Worm (Caenorhabditis elegans) whole organism, mixed stage, embryonic: ENCODE results near the gene T22G5.1.

Experiments
- M03D4.4 ChIP-seq: sonication (generic microtip); optimal IDR thresholded peaks from 2 replicates; lab custom pipeline; 2017; ENCODE audit warnings: mild to moderate bottlenecking, missing genetic modification characterization, missing compliant biosample characterization
- bed-3 ChIP-seq: fragments of 200-800 bp; sonication (Bioruptor generic); optimal IDR thresholded peaks from 3 replicates; lab custom pipeline; 2018; ENCODE audit warnings: mild to moderate bottlenecking, missing genetic modification characterization, moderate library complexity, missing compliant biosample characterization
- blmp-1 ChIP-seq: fragments of 150-350 bp; optimal IDR thresholded peaks from 2 replicates; lab custom pipeline; 2014; ENCODE audit warnings: missing biosample characterization, missing genetic modification characterization
- ceh-39 ChIP-seq: fragments of 150-350 bp; optimal IDR thresholded peaks from 2 replicates; lab custom pipeline; 2014; ENCODE audit warnings: missing biosample characterization, missing genetic modification characterization
- ceh-43 ChIP-seq: fragments of 200-800 bp; sonication (Bioruptor generic); optimal IDR thresholded peaks from 2 replicates; lab custom pipeline; 2018; ENCODE audit warnings: mild to moderate bottlenecking, missing genetic modification characterization, moderate library complexity, missing compliant biosample characterization
- ceh-83 ChIP-seq: fragments of 200-800 bp; sonication (Bioruptor generic); optimal IDR thresholded peaks from 2 replicates; lab custom pipeline; 2018; ENCODE audit warnings: mild to moderate bottlenecking, missing genetic modification characterization, missing compliant biosample characterization
- ces-1 ChIP-seq: fragments of 150-350 bp; optimal IDR thresholded peaks from 2 replicates; lab custom pipeline; 2014; ENCODE audit warnings: missing biosample characterization, missing genetic modification reagents, missing genetic modification characterization
- cnd-1 ChIP-seq: fragments of 200-800 bp; sonication (Bioruptor generic); optimal IDR thresholded peaks from 2 replicates; lab custom pipeline; 2018; ENCODE audit warnings: mild to moderate bottlenecking, missing genetic modification characterization, missing compliant biosample characterization
- drap-1 ChIP-seq: fragments of 200-800 bp; sonication (Bioruptor generic); optimal IDR thresholded peaks from 3 replicates; lab custom pipeline; 2018; ENCODE audit warnings: mild to moderate bottlenecking, missing genetic modification characterization, missing compliant biosample characterization
- elt-1 ChIP-seq: sonication (generic microtip); optimal IDR thresholded peaks from 2 replicates; lab custom pipeline; 2017; ENCODE audit warnings: missing genetic modification characterization, mild to moderate bottlenecking, missing compliant biosample characterization, antibody characterized with exemption, moderate library complexity, borderline replicate concordance; ENCODE audit not compliant: insufficient read depth
- elt-3 ChIP-seq: fragments of 150-350 bp; optimal IDR thresholded peaks from 2 replicates; lab custom pipeline; 2014; ENCODE audit warnings: missing biosample characterization, missing genetic modification characterization
- flh-1 ChIP-seq: fragments of 200-800 bp; sonication (Bioruptor generic); optimal IDR thresholded peaks from 2 replicates; lab custom pipeline; 2018; ENCODE audit warnings: mild to moderate bottlenecking, missing genetic modification characterization, moderate library complexity, missing compliant biosample characterization
- hlh-1 ChIP-seq: fragments of 150-350 bp; optimal IDR thresholded peaks from 2 replicates; lab custom pipeline; 2014; ENCODE audit warnings: missing biosample characterization, missing genetic modification reagents, missing genetic modification characterization
- lin-13 ChIP-seq: fragments of 150-350 bp; optimal IDR thresholded peaks from 2 replicates; lab custom pipeline; 2014; ENCODE audit warnings: missing biosample characterization, missing genetic modification characterization
- lin-32 ChIP-seq: fragments of 200-800 bp; sonication (Bioruptor generic); optimal IDR thresholded peaks from 2 replicates; lab custom pipeline; 2018; ENCODE audit warnings: mild to moderate bottlenecking, missing genetic modification characterization, missing compliant biosample characterization
- lsy-2 ChIP-seq: fragments of 150-350 bp; optimal IDR thresholded peaks from 2 replicates; lab custom pipeline; 2014; ENCODE audit warnings: missing biosample characterization, missing genetic modification characterization
- mab-5 ChIP-seq: fragments of 150-350 bp; optimal IDR thresholded peaks from 2 replicates; lab custom pipeline; 2014; ENCODE audit warnings: missing biosample characterization, missing genetic modification characterization
- mep-1 ChIP-seq: fragments of 150-350 bp; optimal IDR thresholded peaks from 2 replicates; lab custom pipeline; 2017; ENCODE audit warnings: missing biosample characterization, missing genetic modification reagents, missing genetic modification characterization, inconsistent platforms
- mls-2 ChIP-seq: sonication (generic microtip); optimal IDR thresholded peaks from 2 replicates; lab custom pipeline; 2016; ENCODE audit warnings: mild to moderate bottlenecking, missing genetic modification characterization, moderate library complexity, missing compliant biosample characterization
- nhr-12 ChIP-seq: fragments of 150-350 bp; optimal IDR thresholded peaks from 2 replicates; lab custom pipeline; 2014; ENCODE audit warnings: missing biosample characterization, missing genetic modification characterization
- nhr-28 ChIP-seq: fragments of 150-350 bp; optimal IDR thresholded peaks from 2 replicates; lab custom pipeline; 2014; ENCODE audit warnings: missing biosample characterization, missing genetic modification characterization
- nhr-76 ChIP-seq: sonication (generic microtip); optimal IDR thresholded peaks from 2 replicates; lab custom pipeline; 2017; ENCODE audit warnings: missing biosample characterization, missing genetic modification characterization
- pha-4 ChIP-seq: fragments of 150-350 bp; optimal IDR thresholded peaks from 2 replicates; lab custom pipeline; 2018; ENCODE audit warnings: missing biosample characterization, missing genetic modification reagents, missing genetic modification characterization
- sem-2 ChIP-seq: fragments of 200-800 bp; sonication (Bioruptor generic); optimal IDR thresholded peaks from 2 replicates; lab custom pipeline; 2018; ENCODE audit warnings: mild to moderate bottlenecking, missing genetic modification characterization, missing compliant biosample characterization
- snpc-4 ChIP-seq: fragments of 150-350 bp; optimal IDR thresholded peaks from 2 replicates; lab custom pipeline; 2014; ENCODE audit warnings: missing biosample characterization, missing genetic modification characterization
- sptf-1 ChIP-seq: sonication (generic microtip); optimal IDR thresholded peaks from 2 replicates; lab custom pipeline; 2017; ENCODE audit warnings: mild to moderate bottlenecking, missing genetic modification characterization, moderate library complexity, missing compliant biosample characterization
- tbx-8 ChIP-seq: fragments of 200-800 bp; sonication (Bioruptor generic); optimal IDR thresholded peaks from 2 replicates; lab custom pipeline; 2018; ENCODE audit warnings: mild to moderate bottlenecking, missing genetic modification characterization, moderate library complexity, missing compliant biosample characterization
- unc-120 ChIP-seq: sonication (generic microtip); optimal IDR thresholded peaks from 2 replicates; lab custom pipeline; 2017; ENCODE audit warnings: missing genetic modification characterization, missing compliant biosample characterization; ENCODE audit not compliant: poor library complexity, severe bottlenecking
- unc-39 ChIP-seq: fragments of 150-350 bp; optimal IDR thresholded peaks from 2 replicates; lab custom pipeline; 2014; ENCODE audit warnings: missing biosample characterization, missing genetic modification characterization
- unc-62 ChIP-seq: fragments of 150-350 bp; optimal IDR thresholded peaks from 2 replicates; lab custom pipeline; 2014; ENCODE audit warnings: missing biosample characterization, missing genetic modification reagents, missing genetic modification characterization
- zip-8 ChIP-seq: fragments of 150-350 bp; optimal IDR thresholded peaks from 2 replicates; lab custom pipeline; 2014; ENCODE audit warnings: missing biosample characterization, missing genetic modification characterization
- ztf-11 ChIP-seq: fragments of 150-350 bp; optimal IDR thresholded peaks from 2 replicates; lab custom pipeline; 2014; ENCODE audit warnings: missing biosample characterization, missing genetic modification characterization

The T22G5.1 gene

ce11 chrV:13915390-13915789, 38.8 kb downstream of the T22G5.1 start, which contains the start of gene gcy-32:
Gene gcy-32 (minus strand): TSS chrV:13915490.
- TF ChIP-seq unc-62 (no peak), unc-120 (tag; lab: Kevin White, UChicago) (no peak), mls-2 (no peak), drap-1 (GFP tag; lab: Kevin White, UChicago) (no peak), sptf-1 (tag; lab: Kevin White, UChicago) (no peak), snpc-4 (tag; lab: Kevin White, UChicago) (no peak), mep-1 (tag; lab: Kevin White, UChicago) (no peak), M03D4.4 (tag; lab: Kevin White, UChicago) (no peak), ceh-39 (tag; lab: Kevin White, UChicago) (no peak), nhr-76 (tag; lab: Kevin White, UChicago) (no peak), ceh-43 (GFP tag; lab: Kevin White, UChicago) (no peak)

DNA sequence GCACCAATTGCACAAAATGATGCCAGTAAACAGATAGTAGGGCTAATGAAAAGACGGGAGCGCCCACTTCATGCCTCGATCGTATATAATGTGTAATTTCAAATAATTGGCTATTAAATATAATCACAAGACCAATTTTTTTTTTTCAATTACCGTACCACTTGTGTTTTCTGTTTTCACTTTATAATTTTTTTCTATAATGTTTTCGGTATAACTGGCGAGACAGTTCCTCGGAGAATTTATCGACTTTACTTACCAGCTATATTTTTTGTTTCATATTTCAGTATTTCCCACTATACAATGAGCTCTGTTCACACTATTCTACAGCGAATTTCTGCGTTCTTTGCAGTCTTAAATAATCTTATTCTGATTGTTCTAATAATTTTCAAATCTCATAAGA, 39.6 kb downstream of the T22G5.1 start, which contains the start of gene str-252:
TSS of gene str-252 (plus strand) at position 301 of the 400 bp plus-strand sequence.
- no peak for TF ChIP-seq blmp-1 (tag; lab: Kevin White, UChicago)
- no peak for TF ChIP-seq lsy-2
- no peak for TF ChIP-seq sptf-1 (tag; lab: Kevin White, UChicago)
- no peak for TF ChIP-seq mep-1 (tag; lab: Kevin White, UChicago)
- TF ChIP-seq elt-3 (tag; lab: Kevin White, UChicago) = no peak
- no peak for TF ChIP-seq nhr-28
- TF ChIP-seq unc-39 (tag; lab: Kevin White, UChicago) = no peak
- no peak for TF ChIP-seq bed-3 (GFP tag; lab: Kevin White, UChicago)
- no peak for TF ChIP-seq ceh-83
- TF ChIP-seq zip-8 (tag; lab: Kevin White, UChicago) = no peak

- TF ChIP-seq lin-32 (GFP tag; lab: Kevin White, UChicago) = no peak
- no peak for TF ChIP-seq mep-1 (tag; lab: Kevin White, UChicago)
- TF ChIP-seq unc-39 (tag; lab: Kevin White, UChicago) = no peak
- TF ChIP-seq nhr-12 (tag; lab: Kevin White, UChicago) = no peak
- no peak for TF ChIP-seq blmp-1 (tag; lab: Kevin White, UChicago)
- no peak for TF ChIP-seq cnd-1 (tag; lab: Kevin White, UChicago)
- TF ChIP-seq nhr-28 = no peak
- TF ChIP-seq nhr-76 (tag; lab: Kevin White, UChicago) = no peak
- no peak for TF ChIP-seq drap-1 (GFP tag; lab: Kevin White, UChicago)
- no peak for TF ChIP-seq tbx-8
- TF ChIP-seq pha-4 (tag; lab: Kevin White, UChicago) = no peak
- TF ChIP-seq lin-13 (tag; lab: Kevin White, UChicago) = no peak
- TF ChIP-seq flh-1 (GFP tag; lab: Kevin White, UChicago) = no peak
- TF ChIP-seq sptf-1 (tag; lab: Kevin White, UChicago) = no peak
- no peak for TF ChIP-seq ceh-83
- no peak for TF ChIP-seq ces-1 (GFP tag; lab: Kevin White, UChicago)
- no peak for TF ChIP-seq M03D4.4 (tag; lab: Kevin White, UChicago)
- TF ChIP-seq zip-8 (tag; lab: Kevin White, UChicago) = no peak
Observed at ce11 chrV:13918341-13918740, 41.7 kb downstream of the T22G5.1 start, which contains the start of gene str-250. Gene str-250 (plus strand): TSS chrV:13918641.

DNA sequence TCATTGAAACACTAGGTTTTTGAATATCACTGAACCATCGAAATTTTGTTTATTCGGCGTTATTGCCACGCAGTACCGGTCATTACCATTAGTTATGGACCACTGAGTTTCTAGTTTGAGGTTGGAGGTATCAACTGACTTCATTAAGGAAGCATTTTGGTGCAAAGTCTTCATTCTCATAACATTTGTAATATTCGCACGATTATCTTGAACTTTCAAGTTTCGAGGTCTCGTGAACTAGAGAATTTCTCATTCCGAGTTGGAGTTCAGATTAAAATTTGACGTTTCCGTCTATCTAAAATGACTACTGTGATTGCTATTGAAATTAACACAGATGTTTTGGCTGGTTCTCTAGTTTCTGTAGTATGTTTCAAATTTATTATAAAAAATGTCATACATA, 44.1 kb downstream of the T22G5.1 start, which contains the start of gene srx-42:
TSS of gene srx-42 (plus strand) at position 301 of the 400 bp plus-strand sequence.
- TF ChIP-seq hlh-1 (tag; lab: Kevin White, UChicago) (no peak), lsy-2 (no peak), sem-2 (no peak), zip-8 (tag; lab: Kevin White, UChicago) (no peak), ztf-11 (no peak), nhr-12 (tag; lab: Kevin White, UChicago) (no peak), sptf-1 (tag; lab: Kevin White, UChicago) (no peak)

- TF ChIP-seq elt-1 (no peak), drap-1 (GFP tag; lab: Kevin White, UChicago) (no peak), bed-3 (GFP tag; lab: Kevin White, UChicago) (no peak), ztf-11 (no peak), ceh-39 (tag; lab: Kevin White, UChicago) (no peak), unc-62 (no peak), lin-13 (tag; lab: Kevin White, UChicago) (no peak), tbx-8 (no peak), sptf-1 (tag; lab: Kevin White, UChicago) (no peak), pha-4 (tag; lab: Kevin White, UChicago) (no peak), flh-1 (GFP tag; lab: Kevin White, UChicago) (no peak), elt-3 (tag; lab: Kevin White, UChicago) (no peak), mab-5 (tag; lab: Kevin White, UChicago) (no peak), nhr-12 (tag; lab: Kevin White, UChicago) (no peak), unc-39 (tag; lab: Kevin White, UChicago) (no peak)
Observed at ce11 chrV:13923851-13924250, 47.2 kb downstream of the T22G5.1 start, which contains the start of gene srxa-11. Gene srxa-11 (plus strand): TSS chrV:13924151.
